Worm (Caenorhabditis elegans) whole organism, L3 larva: ENCODE measurements around the gene sra-12.

ENCODE experiments used
- R02D3.7 ChIP-seq: fragments of 150-350 bp; optimal IDR thresholded peaks from 2 replicates; lab custom pipeline; 2014; ENCODE audit warnings: missing biosample characterization, missing genetic modification characterization
- aly-2 ChIP-seq: fragments of 150-350 bp; optimal IDR thresholded peaks from 2 replicates; lab custom pipeline; 2014; ENCODE audit warnings: missing biosample characterization, missing genetic modification characterization
- ama-1 ChIP-seq: fragments of 150-350 bp; optimal IDR thresholded peaks from 2 replicates; lab custom pipeline; 2018
- ceh-16 ChIP-seq: sonication (generic microtip); optimal IDR thresholded peaks from 2 replicates; lab custom pipeline; 2017; ENCODE audit warnings: missing biosample characterization, missing genetic modification characterization
- ceh-28 ChIP-seq: fragments of 150-350 bp; optimal IDR thresholded peaks from 2 replicates; lab custom pipeline; 2014; ENCODE audit warnings: missing biosample characterization, missing genetic modification reagents, missing genetic modification characterization
- ceh-82 ChIP-seq: fragments of 150-350 bp; optimal IDR thresholded peaks from 2 replicates; lab custom pipeline; 2014; ENCODE audit warnings: missing biosample characterization, missing genetic modification characterization
- ceh-9 ChIP-seq: sonication (generic microtip); optimal IDR thresholded peaks from 2 replicates; lab custom pipeline; 2018; ENCODE audit warnings: missing biosample characterization, missing genetic modification characterization
- egl-27 ChIP-seq: sonication (generic microtip); optimal IDR thresholded peaks from 4 replicates; lab custom pipeline; 2017; ENCODE audit warnings: missing biosample characterization, missing genetic modification reagents, missing genetic modification characterization
- egl-5 ChIP-seq: fragments of 150-350 bp; optimal IDR thresholded peaks from 2 replicates; lab custom pipeline; 2017; ENCODE audit warnings: missing biosample characterization, missing genetic modification reagents, missing genetic modification characterization, inconsistent platforms
- elt-1 ChIP-seq: fragments of 150-350 bp; optimal IDR thresholded peaks from 2 replicates; lab custom pipeline; 2014; ENCODE audit warnings: missing biosample characterization, missing genetic modification characterization
- elt-2 ChIP-seq: sonication (generic microtip); optimal IDR thresholded peaks from 2 replicates; lab custom pipeline; 2016; ENCODE audit warnings: missing genetic modification reagents, mild to moderate bottlenecking, missing genetic modification characterization, missing compliant biosample characterization
- elt-3 ChIP-seq, 3 experiments: fragments of 150-350 bp in 1 of 3; sonication (generic microtip) in 2 of 3; optimal IDR thresholded peaks; 2 replicates in 2 of 3; 4 replicates in 1 of 3; lab custom pipeline; 2014 to 2017; ENCODE audit warnings: missing biosample characterization in 3 of 3, missing genetic modification characterization in 3 of 3
- eor-1 ChIP-seq, 2 experiments: fragments of 150-350 bp; optimal IDR thresholded peaks; 2 replicates each; lab custom pipeline; 2014 to 2018; ENCODE audit warnings: missing biosample characterization in 2 of 2, missing genetic modification characterization in 2 of 2
- fkh-10 ChIP-seq: sonication (generic microtip); optimal IDR thresholded peaks from 2 replicates; lab custom pipeline; 2017; ENCODE audit warnings: missing biosample characterization, missing genetic modification reagents, missing genetic modification characterization
- fkh-2 ChIP-seq: fragments of 150-350 bp; optimal IDR thresholded peaks from 2 replicates; lab custom pipeline; 2014; ENCODE audit warnings: missing biosample characterization, missing genetic modification reagents, missing genetic modification characterization
- fos-1 ChIP-seq: fragments of 150-350 bp; optimal IDR thresholded peaks from 2 replicates; lab custom pipeline; 2014; ENCODE audit warnings: missing biosample characterization, missing genetic modification characterization
- hmg-11 ChIP-seq: sonication (generic microtip); optimal IDR thresholded peaks from 2 replicates; lab custom pipeline; 2016; ENCODE audit warnings: missing genetic modification characterization, missing compliant biosample characterization
- jun-1 ChIP-seq: fragments of 150-350 bp; optimal IDR thresholded peaks from 2 replicates; lab custom pipeline; 2014; ENCODE audit warnings: missing biosample characterization, missing genetic modification reagents, missing genetic modification characterization
- lin-15B ChIP-seq: fragments of 150-350 bp; optimal IDR thresholded peaks from 2 replicates; lab custom pipeline; 2014; ENCODE audit warnings: missing biosample characterization, missing genetic modification characterization
- lin-39 ChIP-seq: fragments of 150-350 bp; optimal IDR thresholded peaks from 2 replicates; lab custom pipeline; 2018; ENCODE audit warnings: missing biosample characterization, missing genetic modification reagents, missing genetic modification characterization
- lsy-12 ChIP-seq: sonication (generic microtip); optimal IDR thresholded peaks from 2 replicates; lab custom pipeline; 2016; ENCODE audit warnings: mild to moderate bottlenecking, missing genetic modification characterization, missing compliant biosample characterization
- mdl-1 ChIP-seq: fragments of 150-350 bp; optimal IDR thresholded peaks from 2 replicates; lab custom pipeline; 2014; ENCODE audit warnings: missing biosample characterization, missing genetic modification characterization
- mml-1 ChIP-seq: fragments of 150-350 bp; sonication (generic microtip); optimal IDR thresholded peaks from 3 replicates; lab custom pipeline; 2014; ENCODE audit warnings: missing biosample characterization, missing genetic modification characterization
- nfya-1 ChIP-seq: sonication (generic microtip); optimal IDR thresholded peaks from 2 replicates; lab custom pipeline; 2017; ENCODE audit warnings: missing genetic modification characterization, mild to moderate bottlenecking, missing compliant biosample characterization, antibody characterized with exemption, moderate library complexity; ENCODE audit not compliant: insufficient read depth
- nhr-12 ChIP-seq: fragments of 150-350 bp; optimal IDR thresholded peaks from 2 replicates; lab custom pipeline; 2014; ENCODE audit warnings: missing biosample characterization, missing genetic modification characterization
- nhr-23 ChIP-seq: fragments of 150-350 bp; optimal IDR thresholded peaks from 2 replicates; lab custom pipeline; 2014; ENCODE audit warnings: missing biosample characterization, missing genetic modification reagents, missing genetic modification characterization
- nhr-237 ChIP-seq: fragments of 150-350 bp; optimal IDR thresholded peaks from 2 replicates; lab custom pipeline; 2014; ENCODE audit warnings: missing biosample characterization, missing genetic modification characterization
- nhr-25 ChIP-seq: sonication (generic microtip); optimal IDR thresholded peaks from 2 replicates; lab custom pipeline; 2017; ENCODE audit warnings: missing biosample characterization, missing genetic modification characterization
- nhr-28 ChIP-seq: fragments of 150-350 bp; optimal IDR thresholded peaks from 2 replicates; lab custom pipeline; 2014; ENCODE audit warnings: missing biosample characterization, missing genetic modification characterization
- nhr-43 ChIP-seq: sonication (generic microtip); optimal IDR thresholded peaks from 2 replicates; lab custom pipeline; 2016; ENCODE audit warnings: mild to moderate bottlenecking, missing genetic modification characterization, missing compliant biosample characterization; ENCODE audit not compliant: poor library complexity, severe bottlenecking
- nhr-67 ChIP-seq: fragments of 150-350 bp; optimal IDR thresholded peaks from 2 replicates; lab custom pipeline; 2014; ENCODE audit warnings: missing biosample characterization, missing genetic modification characterization
- nhr-76 ChIP-seq: fragments of 150-350 bp; sonication (generic microtip); optimal IDR thresholded peaks from 5 replicates; lab custom pipeline; 2014; ENCODE audit warnings: missing biosample characterization, missing genetic modification characterization
- nhr-77 ChIP-seq: fragments of 150-350 bp; optimal IDR thresholded peaks from 2 replicates; lab custom pipeline; 2014; ENCODE audit warnings: missing biosample characterization, missing genetic modification characterization
- pha-4 ChIP-seq: fragments of 150-350 bp; optimal IDR thresholded peaks from 2 replicates; lab custom pipeline; 2014; ENCODE audit warnings: missing biosample characterization, missing genetic modification reagents, missing genetic modification characterization
- pqm-1 ChIP-seq: fragments of 150-350 bp; optimal IDR thresholded peaks from 2 replicates; lab custom pipeline; 2017; ENCODE audit warnings: missing biosample characterization, missing genetic modification characterization, inconsistent platforms
- sea-2 ChIP-seq: fragments of 150-350 bp; sonication (generic microtip); optimal IDR thresholded peaks from 4 replicates; lab custom pipeline; 2014; ENCODE audit warnings: missing biosample characterization, missing genetic modification reagents, missing genetic modification characterization
- skn-1 ChIP-seq: fragments of 150-350 bp; optimal IDR thresholded peaks from 2 replicates; lab custom pipeline; 2014; ENCODE audit warnings: missing biosample characterization, missing genetic modification characterization
- snpc-4 ChIP-seq: fragments of 150-350 bp; optimal IDR thresholded peaks from 2 replicates; lab custom pipeline; 2014; ENCODE audit warnings: missing biosample characterization, missing genetic modification characterization
- tbx-2 ChIP-seq: sonication (generic microtip); optimal IDR thresholded peaks from 2 replicates; lab custom pipeline; 2016; ENCODE audit warnings: mild to moderate bottlenecking, missing genetic modification characterization, missing compliant biosample characterization
- unc-39 ChIP-seq: sonication (generic microtip); optimal IDR thresholded peaks from 4 replicates; lab custom pipeline; 2017; ENCODE audit warnings: missing biosample characterization, missing genetic modification characterization
- unc-62 ChIP-seq: fragments of 150-350 bp; sonication (generic microtip); optimal IDR thresholded peaks from 4 replicates; lab custom pipeline; 2014; ENCODE audit warnings: missing biosample characterization, missing genetic modification reagents, missing genetic modification characterization
- zag-1 ChIP-seq: fragments of 150-350 bp; optimal IDR thresholded peaks from 2 replicates; lab custom pipeline; 2014; ENCODE audit warnings: missing biosample characterization, missing genetic modification characterization
- ztf-11 ChIP-seq: fragments of 150-350 bp; optimal IDR thresholded peaks from 2 replicates; lab custom pipeline; 2014; ENCODE audit warnings: missing biosample characterization, missing genetic modification characterization
- ztf-4 ChIP-seq: fragments of 150-350 bp; optimal IDR thresholded peaks from 2 replicates; lab custom pipeline; 2014; ENCODE audit warnings: missing biosample characterization, missing genetic modification characterization

sra-12 gene

ce11 chrII:10872541-10872940 lies 31.7 kb downstream of the sra-12 start, which contains the start of the genes cyn-4 and copz-1 (continued):
- TF ChIP-seq snpc-4 (tag; lab: Kevin White, UChicago): peak; percentile 87
- no peak for TF ChIP-seq tbx-2
- TF ChIP-seq R02D3.7 (tag; lab: Kevin White, UChicago): peak; percentile 98
- TF ChIP-seq ceh-9 (tag; lab: Kevin White, UChicago): no peak
- peak; percentile 39 for TF ChIP-seq ceh-28 (tag; lab: Kevin White, UChicago)
- no peak for TF ChIP-seq nhr-237 (tag; lab: Kevin White, UChicago)
- peak; percentile 63 for TF ChIP-seq ceh-82
- peak; percentile 16 for TF ChIP-seq lsy-12 (tag; lab: Kevin White, UChicago)
- no peak for TF ChIP-seq nhr-76 (tag; lab: Kevin White, UChicago)
- no peak for TF ChIP-seq jun-1 (tag; lab: Kevin White, UChicago)
- TF ChIP-seq aly-2 (tag; lab: Kevin White, UChicago): no peak
- TF ChIP-seq hmg-11 (tag; lab: Kevin White, UChicago): peak; percentile 60
- peak; percentile 89 for TF ChIP-seq pha-4 (tag; lab: Kevin White, UChicago)
- no peak for TF ChIP-seq pqm-1 (tag; lab: Kevin White, UChicago)
- TF ChIP-seq ceh-16 (tag; lab: Kevin White, UChicago): no peak
- no peak for TF ChIP-seq unc-39
- TF ChIP-seq mdl-1 (tag; lab: Kevin White, UChicago): no peak
- no peak for TF ChIP-seq zag-1 (tag; lab: Kevin White, UChicago)
- no peak for TF ChIP-seq fos-1 (tag; lab: Kevin White, UChicago)
- TF ChIP-seq ztf-11: no peak
- no peak for TF ChIP-seq skn-1 (tag; lab: Kevin White, UChicago)
- peak; percentile 93 for TF ChIP-seq lin-15B (tag; lab: Kevin White, UChicago)
- TF ChIP-seq ztf-4 (tag; lab: Kevin White, UChicago): no peak

ce11 chrII:10870698-10871097 lies 33.6 kb downstream of the sra-12 start:
- TF ChIP-seq unc-62 (GFP tag; lab: Kevin White, UChicago) (no peak), nhr-67 (no peak), nhr-43 (no peak), eor-1 (tag; optimal IDR thresholded peaks at IDR 0.05; lab: Kevin White, UChicago) (no peak), ztf-4 (tag; lab: Kevin White, UChicago) (no peak), lin-39 (no peak), R02D3.7 (tag; lab: Kevin White, UChicago) (no peak)

- TF ChIP-seq lsy-12 (tag; lab: Kevin White, UChicago) (peak; percentile 97), mml-1 (tag; lab: Kevin White, UChicago) (no peak), nfya-1 (tag; lab: Kevin White, UChicago) (peak; percentile 99), eor-1 (tag; optimal IDR thresholded peaks at IDR 0.05; lab: Kevin White, UChicago) (peak in 1 of 2 experiments; percentile 38), elt-2 (peak; percentile 72), egl-27 (peak; percentile 80), hmg-11 (tag; lab: Kevin White, UChicago) (peak; percentile 96), nhr-12 (tag; lab: Kevin White, UChicago) (no peak), nhr-77 (tag; lab: Kevin White, UChicago) (peak; percentile 91), fkh-2 (tag; lab: Kevin White, UChicago) (no peak), ceh-9 (tag; lab: Kevin White, UChicago) (no peak), tbx-2 (peak; percentile 94), skn-1 (tag; lab: Kevin White, UChicago) (peak; percentile 90), nhr-67 (peak; percentile 11), R02D3.7 (tag; lab: Kevin White, UChicago) (peak; percentile 98), ceh-82 (peak; percentile 95), fkh-10 (GFP tag; lab: Kevin White, UChicago) (peak; percentile 88), ama-1 (lab: Kevin White, UChicago) (peak; percentile 77), snpc-4 (tag; lab: Kevin White, UChicago) (peak; percentile 79), elt-3 (tag; optimal IDR thresholded peaks at IDR 0.05; lab: Kevin White, UChicago) (peak in 1 of 3 experiments; percentile 35), nhr-43 (peak; percentile 96), ceh-16 (tag; lab: Kevin White, UChicago) (no peak), aly-2 (tag; lab: Kevin White, UChicago) (peak; percentile 54), nhr-237 (tag; lab: Kevin White, UChicago) (no peak), sea-2 (GFP tag; lab: Kevin White, UChicago) (no peak), ceh-28 (tag; lab: Kevin White, UChicago) (peak; percentile 98), elt-1 (tag; lab: Kevin White, UChicago) (peak; percentile 84), nhr-23 (tag; lab: Kevin White, UChicago) (peak; percentile 97), ztf-11 (no peak), nhr-25 (tag; lab: Kevin White, UChicago) (peak; percentile 93), nhr-28 (tag; lab: Kevin White, UChicago) (peak; percentile 68), unc-39 (no peak), unc-62 (GFP tag; lab: Kevin White, UChicago) (peak; percentile 73), lin-15B (tag; lab: Kevin White, UChicago) (peak; percentile 93), zag-1 (tag; lab: Kevin White, UChicago) (peak; percentile 68), fos-1 (tag; lab: Kevin White, UChicago) (no peak), pqm-1 (tag; lab: Kevin White, UChicago) (peak; percentile 74), jun-1 (tag; lab: Kevin White, UChicago) (peak; percentile 95), egl-5 (tag; lab: Kevin White, UChicago) (peak; percentile 90), pha-4 (tag; lab: Kevin White, UChicago) (peak; percentile 91), mdl-1 (tag; lab: Kevin White, UChicago) (no peak), ztf-4 (tag; lab: Kevin White, UChicago) (peak; percentile 55), lin-39 (peak; percentile 97)
These were observed 35.5 kb downstream of the sra-12 start, which contains the start of the genes gmps-1 and cap-2 for ce11 chrII:10868670-10869246. Gene gmps-1 (minus strand): TSS chrII:10868720. Gene cap-2 (plus strand): TSS chrII:10869196.
